Fruit fly (Drosophila melanogaster) whole organism, embryonic: ENCODE results near the gene CG31161.
A peak's percentile ranks its signal among the peaks of the same experiment; 100 is the strongest.

ENCODE experiments used
- Aef1 ChIP-seq: fragments of 200-800 bp; sonication (Bioruptor generic); IDR thresholded peaks from 3 replicates; pipeline ENCODE4 v1.3.6; 2022; ENCODE audit warnings: missing biosample characterization, missing genetic modification characterization
- Atf-2 ChIP-seq: fragments of 200-800 bp; sonication (Bioruptor generic); optimal IDR thresholded peaks from 2 replicates; lab custom pipeline; 2016; ENCODE audit warnings: missing biosample characterization, missing genetic modification characterization
- B-H1 ChIP-seq: fragments of 200-800 bp; sonication (Bioruptor generic); IDR thresholded peaks from 3 replicates; pipeline ENCODE4 v1.3.6; 2022; ENCODE audit warnings: missing biosample characterization, missing genetic modification characterization
- Blimp-1 ChIP-seq: fragments of 200-800 bp; sonication (Bioruptor generic); optimal IDR thresholded peaks from 3 replicates; lab custom pipeline; 2018; ENCODE audit warnings: missing biosample characterization, missing genetic modification characterization, mild to moderate bottlenecking, moderate library complexity, missing genetic modification reagents
- BtbVII ChIP-seq: fragments of 200-800 bp; sonication (Bioruptor generic); optimal IDR thresholded peaks from 3 replicates; lab custom pipeline; 2017; ENCODE audit warnings: missing biosample characterization, mild to moderate bottlenecking, missing genetic modification characterization
- CG10565 ChIP-seq: fragments of 200-800 bp; sonication (Bioruptor generic); optimal IDR thresholded peaks from 3 replicates; lab custom pipeline; 2016; ENCODE audit warnings: missing biosample characterization, mild to moderate bottlenecking, missing genetic modification characterization
- CG12744 ChIP-seq: fragments of 200-800 bp; sonication (Bioruptor generic); optimal IDR thresholded peaks from 2 replicates; lab custom pipeline; 2016; ENCODE audit warnings: missing biosample characterization, missing genetic modification characterization
- CG12769 ChIP-seq: fragments of 200-800 bp; sonication (Bioruptor generic); optimal IDR thresholded peaks from 2 replicates; lab custom pipeline; 2019; ENCODE audit warnings: missing biosample characterization, mild to moderate bottlenecking, missing genetic modification characterization, moderate library complexity
- CG14667 ChIP-seq: fragments of 200-800 bp; sonication (Bioruptor generic); IDR thresholded peaks from 2 replicates; pipeline ENCODE4 v1.3.6; 2022; ENCODE audit warnings: missing biosample characterization, missing genetic modification characterization
- CG15696 ChIP-seq: fragments of 200-800 bp; sonication (Bioruptor generic); optimal IDR thresholded peaks from 2 replicates; lab custom pipeline; 2019; ENCODE audit warnings: missing biosample characterization, mild to moderate bottlenecking, missing genetic modification characterization, moderate library complexity
- CG17568 ChIP-seq: fragments of 200-800 bp; sonication (Bioruptor generic); optimal IDR thresholded peaks from 2 replicates; lab custom pipeline; 2018; ENCODE audit warnings: missing biosample characterization, mild to moderate bottlenecking, missing genetic modification characterization, moderate library complexity
- CG17802 ChIP-seq: fragments of 200-800 bp; sonication (Bioruptor generic); optimal IDR thresholded peaks from 2 replicates; lab custom pipeline; 2018; ENCODE audit warnings: missing biosample characterization, mild to moderate bottlenecking, missing genetic modification characterization, moderate library complexity
- CG17912 ChIP-seq: fragments of 200-800 bp; sonication (Bioruptor generic); optimal IDR thresholded peaks from 2 replicates; lab custom pipeline; 2018; ENCODE audit warnings: missing biosample characterization, mild to moderate bottlenecking, missing genetic modification characterization
- CG2116 ChIP-seq: fragments of 200-800 bp; sonication (Bioruptor generic); optimal IDR thresholded peaks from 3 replicates; lab custom pipeline; 2018; ENCODE audit warnings: missing biosample characterization, mild to moderate bottlenecking, missing genetic modification characterization
- CG2202 ChIP-seq: fragments of 200-800 bp; sonication (Bioruptor generic); optimal IDR thresholded peaks from 2 replicates; lab custom pipeline; 2018; ENCODE audit warnings: missing biosample characterization, mild to moderate bottlenecking, missing genetic modification characterization
- CG2712 ChIP-seq: fragments of 200-800 bp; optimal IDR thresholded peaks from 3 replicates; lab custom pipeline; 2019; ENCODE audit warnings: missing biosample characterization, mild to moderate bottlenecking, missing genetic modification characterization, moderate library complexity
- CG31365 ChIP-seq: fragments of 200-800 bp; sonication (Bioruptor generic); optimal IDR thresholded peaks from 2 replicates; lab custom pipeline; 2018; ENCODE audit warnings: missing biosample characterization, mild to moderate bottlenecking, missing genetic modification characterization
- CG31441 ChIP-seq: fragments of 200-800 bp; sonication (Bioruptor generic); IDR thresholded peaks from 2 replicates; pipeline ENCODE4 v1.3.6; 2022; ENCODE audit warnings: missing biosample characterization, missing genetic modification characterization
- CG34224 ChIP-seq: fragments of 200-800 bp; sonication (Bioruptor generic); IDR thresholded peaks from 3 replicates; pipeline ENCODE4 v1.3.6; 2022; ENCODE audit warnings: missing biosample characterization, missing genetic modification characterization; ENCODE audit not compliant: partially characterized antibody
- CG3847 ChIP-seq: fragments of 200-800 bp; sonication (Bioruptor generic); IDR thresholded peaks from 2 replicates; pipeline ENCODE4 v1.3.6; 2022; ENCODE audit warnings: missing biosample characterization, missing genetic modification characterization
- CG42726 ChIP-seq: fragments of 200-800 bp; sonication (Bioruptor generic); IDR thresholded peaks from 2 replicates; pipeline ENCODE4 v1.3.6; 2022; ENCODE audit warnings: missing biosample characterization, missing genetic modification characterization; ENCODE audit not compliant: partially characterized antibody
- CG4328 ChIP-seq: fragments of 200-800 bp; sonication (Bioruptor generic); optimal IDR thresholded peaks from 3 replicates; lab custom pipeline; 2017; ENCODE audit warnings: missing biosample characterization, missing genetic modification reagents, missing genetic modification characterization
- CG4820 ChIP-seq: fragments of 200-800 bp; sonication (Bioruptor generic); optimal IDR thresholded peaks from 3 replicates; lab custom pipeline; 2016; ENCODE audit warnings: missing biosample characterization, missing genetic modification characterization
- CG7928 ChIP-seq: fragments of 200-800 bp; sonication (Bioruptor generic); optimal IDR thresholded peaks from 2 replicates; lab custom pipeline; 2017; ENCODE audit warnings: missing biosample characterization, mild to moderate bottlenecking, missing genetic modification characterization
- CG7987 ChIP-seq: fragments of 200-800 bp; sonication (Bioruptor generic); optimal IDR thresholded peaks from 2 replicates; lab custom pipeline; 2018; ENCODE audit warnings: missing biosample characterization, mild to moderate bottlenecking, missing genetic modification characterization, moderate library complexity
- CG9437 ChIP-seq: fragments of 200-800 bp; sonication (Bioruptor generic); optimal IDR thresholded peaks from 2 replicates; lab custom pipeline; 2018; ENCODE audit warnings: missing biosample characterization, mild to moderate bottlenecking, missing genetic modification characterization
- CG9817 ChIP-seq: fragments of 200-800 bp; sonication (Bioruptor generic); optimal IDR thresholded peaks from 2 replicates; lab custom pipeline; 2018; ENCODE audit warnings: missing biosample characterization, mild to moderate bottlenecking, missing genetic modification characterization, moderate library complexity
- D19B ChIP-seq: fragments of 200-800 bp; sonication (Bioruptor generic); optimal IDR thresholded peaks from 2 replicates; lab custom pipeline; 2017; ENCODE audit warnings: missing biosample characterization, mild to moderate bottlenecking, missing genetic modification characterization
- Dbx ChIP-seq: fragments of 200-800 bp; sonication (Bioruptor generic); IDR thresholded peaks from 3 replicates; pipeline ENCODE4 v1.3.6; 2022; ENCODE audit warnings: missing biosample characterization, missing genetic modification characterization
- Dek ChIP-seq: fragments of 200-800 bp; sonication (Bioruptor generic); optimal IDR thresholded peaks from 3 replicates; lab custom pipeline; 2019; ENCODE audit warnings: missing biosample characterization, mild to moderate bottlenecking, missing genetic modification characterization, moderate library complexity
- Dip2 ChIP-seq: fragments of 200-800 bp; sonication (Bioruptor generic); IDR thresholded peaks from 2 replicates; pipeline ENCODE4 v1.3.6; 2022; ENCODE audit warnings: missing biosample characterization, missing genetic modification characterization
- Dip3 ChIP-seq: fragments of 200-800 bp; sonication (Bioruptor generic); optimal IDR thresholded peaks from 3 replicates; lab custom pipeline; 2016; ENCODE audit warnings: missing biosample characterization, missing genetic modification characterization
- Dp ChIP-seq: fragments of 200-800 bp; sonication (Bioruptor generic); optimal IDR thresholded peaks from 2 replicates; lab custom pipeline; 2018; ENCODE audit warnings: missing biosample characterization, mild to moderate bottlenecking, missing genetic modification characterization, moderate library complexity
- E2f2 ChIP-seq: fragments of 200-800 bp; sonication (Bioruptor generic); IDR thresholded peaks from 2 replicates; pipeline ENCODE4 v1.3.6; 2022; ENCODE audit warnings: missing biosample characterization, missing genetic modification characterization
- Hr3 ChIP-seq: fragments of 200-800 bp; sonication (Bioruptor generic); optimal IDR thresholded peaks from 3 replicates; lab custom pipeline; 2016; ENCODE audit warnings: missing biosample characterization, missing genetic modification characterization
- Lhr ChIP-seq: fragments of 200-800 bp; sonication (Bioruptor generic); optimal IDR thresholded peaks from 3 replicates; lab custom pipeline; 2017; ENCODE audit warnings: mild to moderate bottlenecking, missing biosample characterization, missing genetic modification reagents, missing genetic modification characterization
- MBD-R2 ChIP-seq: fragments of 200-800 bp; sonication (Bioruptor generic); IDR thresholded peaks from 2 replicates; pipeline ENCODE4 v1.3.6; 2022; ENCODE audit warnings: missing biosample characterization, missing genetic modification characterization
- Side ChIP-seq: fragments of 200-800 bp; sonication (Bioruptor generic); optimal IDR thresholded peaks from 2 replicates; lab custom pipeline; 2016; ENCODE audit warnings: missing biosample characterization, missing genetic modification characterization
- Sox100B ChIP-seq: fragments of 200-800 bp; sonication (Bioruptor generic); optimal IDR thresholded peaks from 3 replicates; lab custom pipeline; 2018; ENCODE audit warnings: missing biosample characterization, mild to moderate bottlenecking, missing genetic modification characterization
- al ChIP-seq: fragments of 200-800 bp; sonication (Bioruptor generic); IDR thresholded peaks from 2 replicates; pipeline ENCODE4 v1.3.6; 2022; ENCODE audit warnings: missing biosample characterization, missing genetic modification characterization
- ato ChIP-seq: fragments of 200-800 bp; sonication (Bioruptor generic); IDR thresholded peaks from 2 replicates; pipeline ENCODE4 v1.3.6; 2022; ENCODE audit warnings: missing biosample characterization, missing genetic modification characterization; ENCODE audit not compliant: partially characterized antibody
- dysf ChIP-seq: fragments of 200-800 bp; sonication (Bioruptor generic); IDR thresholded peaks from 3 replicates; pipeline ENCODE4 v1.3.6; 2022; ENCODE audit warnings: missing biosample characterization, missing genetic modification characterization
- gfzf ChIP-seq: fragments of 200-800 bp; sonication (Bioruptor generic); optimal IDR thresholded peaks from 2 replicates; lab custom pipeline; 2016; ENCODE audit warnings: missing biosample characterization, mild to moderate bottlenecking, missing genetic modification characterization, moderate library complexity
- her ChIP-seq: fragments of 200-800 bp; sonication (Bioruptor generic); optimal IDR thresholded peaks from 2 replicates; lab custom pipeline; 2016; ENCODE audit warnings: missing biosample characterization, missing genetic modification characterization
- hth ChIP-seq: fragments of >200 bp; optimal IDR thresholded peaks from 2 replicates; lab custom pipeline; 2017; ENCODE audit warnings: inconsistent platforms
- nerfin-1 ChIP-seq: fragments of 200-800 bp; sonication (Bioruptor generic); optimal IDR thresholded peaks from 3 replicates; lab custom pipeline; 2019; ENCODE audit warnings: missing biosample characterization, mild to moderate bottlenecking, missing genetic modification characterization, moderate library complexity
- nom ChIP-seq: fragments of 200-800 bp; sonication (Bioruptor generic); optimal IDR thresholded peaks from 2 replicates; lab custom pipeline; 2017; ENCODE audit warnings: missing biosample characterization, missing genetic modification characterization, mild to moderate bottlenecking, moderate library complexity, missing genetic modification reagents
- salm ChIP-seq: fragments of 200-800 bp; sonication (Bioruptor generic); optimal IDR thresholded peaks from 2 replicates; lab custom pipeline; 2018; ENCODE audit warnings: missing biosample characterization, mild to moderate bottlenecking, missing genetic modification characterization
- sisA ChIP-seq: fragments of 200-800 bp; sonication (Bioruptor generic); IDR thresholded peaks from 2 replicates; pipeline ENCODE4 v1.3.6; 2022; ENCODE audit warnings: missing biosample characterization, missing genetic modification characterization
- sob ChIP-seq: fragments of 200-800 bp; sonication (Bioruptor generic); IDR thresholded peaks from 2 replicates; pipeline ENCODE4 v1.3.6; 2022; ENCODE audit warnings: missing biosample characterization, missing genetic modification characterization
- vfl ChIP-seq: fragments of 200-800 bp; sonication (Bioruptor generic); optimal IDR thresholded peaks from 2 replicates; lab custom pipeline; 2016; ENCODE audit warnings: missing biosample characterization, missing genetic modification characterization

Gene CG31161

dm6 chr3R:22663115-22663514, 46.8 kb downstream of the CG31161 start (continued):
- TF ChIP-seq Lhr (GFP tag; lab: Kevin White, UChicago) (peak; percentile 5), CG4820 (peak; percentile 60), vfl (GFP tag; lab: Kevin White, UChicago) (peak; percentile 13), sisA (GFP tag; lab: Robert Waterston, UW) (peak; percentile 56), Sox100B (GFP tag; lab: Kevin White, UChicago) (peak; percentile 39), Blimp-1 (GFP tag; lab: Kevin White, UChicago) (peak; percentile 61), nom (GFP tag; lab: Kevin White, UChicago) (no peak), CG3847 (GFP tag; lab: Robert Waterston, UW) (peak; percentile 77), CG9437 (peak; percentile 34), CG14667 (GFP tag; lab: Robert Waterston, UW) (0 out of 2 replicates have a peak, but pooled peaks have one; percentile 13), CG17568 (peak; percentile 50), Atf-2 (GFP tag; lab: Kevin White, UChicago) (peak; percentile 39), CG17802 (tag; lab: Kevin White, UChicago) (no peak), B-H1 (peak; percentile 41; the same call in 2 of the 3 replicates), al (GFP tag; lab: Robert Waterston, UW) (no peak), CG4328 (no peak), gfzf (no peak), E2f2 (GFP tag; lab: Robert Waterston, UW) (peak; percentile 49), CG2116 (GFP tag; lab: Kevin White, UChicago) (peak; percentile 2), Dek (peak; percentile 50), CG17912 (GFP tag; lab: Kevin White, UChicago) (no peak), MBD-R2 (peak; percentile 41; the same call in 1 of the 2 replicates), dysf (peak; percentile 60; the same call in 2 of the 3 replicates), salm (no peak), ato (GFP tag; lab: Robert Waterston, UW) (no peak), CG7987 (GFP tag; lab: Kevin White, UChicago) (no peak), Aef1 (GFP tag; lab: Robert Waterston, UW) (peak; percentile 41; the same call in 1 of the 3 replicates), her (GFP tag; lab: Kevin White, UChicago) (peak; percentile 35), CG12744 (GFP tag; lab: Kevin White, UChicago) (peak; percentile 2), Dip2 (no peak), CG31365 (tag; lab: Kevin White, UChicago) (no peak), CG34224 (GFP tag; lab: Robert Waterston, UW) (no peak), CG2202 (tag; lab: Kevin White, UChicago) (no peak), CG9817 (tag; lab: Kevin White, UChicago) (peak; percentile 70), CG42726 (no peak), Hr3 (peak; percentile 70), Dbx (GFP tag; lab: Robert Waterston, UW) (peak; percentile 61; the same call in 2 of the 3 replicates), BtbVII (GFP tag; lab: Kevin White, UChicago) (peak; percentile 55), Dip3 (GFP tag; lab: Kevin White, UChicago) (peak; percentile 79), CG12769 (no peak), CG7928 (GFP tag; lab: Kevin White, UChicago) (no peak), Dp (GFP tag; lab: Kevin White, UChicago) (no peak), Side (GFP tag; lab: Kevin White, UChicago) (peak; percentile 38), CG10565 (GFP tag; lab: Kevin White, UChicago) (no peak), CG15696 (no peak), sob (GFP tag; lab: Robert Waterston, UW) (peak; percentile 63), CG2712 (peak; percentile 60), CG31441 (GFP tag; lab: Robert Waterston, UW) (peak; percentile 59), D19B (no peak), nerfin-1 (tag; lab: Kevin White, UChicago) (peak; percentile 34), hth (no peak)
